Fruit fly (Drosophila melanogaster) whole organism, embryonic: ENCODE data around the gene CG7276.
A peak's percentile ranks its signal among the peaks of the same experiment; 100 is the strongest.

Experiments
- Atf-2 ChIP-seq: fragments of 200-800 bp; sonication (Bioruptor generic); optimal IDR thresholded peaks from 2 replicates; lab custom pipeline; 2016; ENCODE audit warnings: missing biosample characterization, missing genetic modification characterization
- B-H2 ChIP-seq: fragments of 200-800 bp; sonication (Bioruptor generic); optimal IDR thresholded peaks from 2 replicates; lab custom pipeline; 2018; ENCODE audit warnings: missing biosample characterization, mild to moderate bottlenecking, missing genetic modification characterization
- CG10366 ChIP-seq: fragments of 200-800 bp; sonication (Bioruptor generic); IDR thresholded peaks from 2 replicates; pipeline ENCODE4 v1.3.6; 2022; ENCODE audit warnings: missing biosample characterization, missing genetic modification characterization
- CG10543 ChIP-seq: fragments of 200-800 bp; sonication (Bioruptor generic); optimal IDR thresholded peaks from 3 replicates; lab custom pipeline; 2017; ENCODE audit warnings: missing biosample characterization, mild to moderate bottlenecking, missing genetic modification characterization, moderate library complexity
- CG11695 ChIP-seq: fragments of 200-800 bp; sonication (Bioruptor generic); IDR thresholded peaks from 3 replicates; pipeline ENCODE4 v1.3.6; 2022; ENCODE audit warnings: missing biosample characterization, missing genetic modification characterization
- CG11696 ChIP-seq: fragments of 200-800 bp; sonication (Bioruptor generic); IDR thresholded peaks from 2 replicates; pipeline ENCODE4 v1.3.6; 2022; ENCODE audit warnings: missing biosample characterization, missing genetic modification characterization
- CG12659 ChIP-seq: fragments of 200-800 bp; sonication (Bioruptor generic); optimal IDR thresholded peaks from 3 replicates; lab custom pipeline; 2017; ENCODE audit warnings: mild to moderate bottlenecking, missing biosample characterization, missing genetic modification reagents, missing genetic modification characterization
- CG14014 ChIP-seq: fragments of 200-800 bp; sonication (Bioruptor generic); IDR thresholded peaks from 2 replicates; pipeline ENCODE4 v1.3.6; 2022; ENCODE audit warnings: missing biosample characterization, missing genetic modification characterization
- CG14050 ChIP-seq: fragments of 200-800 bp; sonication (Bioruptor generic); IDR thresholded peaks from 3 replicates; pipeline ENCODE4 v1.3.6; 2022; ENCODE audit warnings: missing biosample characterization, missing genetic modification characterization
- CG17385 ChIP-seq: fragments of 200-800 bp; sonication (Bioruptor generic); optimal IDR thresholded peaks from 3 replicates; lab custom pipeline; 2018; ENCODE audit warnings: missing biosample characterization, mild to moderate bottlenecking, missing genetic modification characterization
- CG17802 ChIP-seq: fragments of 200-800 bp; sonication (Bioruptor generic); optimal IDR thresholded peaks from 2 replicates; lab custom pipeline; 2018; ENCODE audit warnings: missing biosample characterization, mild to moderate bottlenecking, missing genetic modification characterization, moderate library complexity
- CG18476 ChIP-seq: fragments of 200-800 bp; sonication (Bioruptor generic); optimal IDR thresholded peaks from 2 replicates; lab custom pipeline; 2016; ENCODE audit warnings: missing biosample characterization, mild to moderate bottlenecking, missing genetic modification characterization
- CG2199 ChIP-seq: fragments of 200-800 bp; sonication (Bioruptor generic); IDR thresholded peaks from 3 replicates; pipeline ENCODE4 v1.3.6; 2022; ENCODE audit warnings: missing biosample characterization, missing genetic modification characterization
- CG2678 ChIP-seq: fragments of 200-800 bp; sonication (Bioruptor generic); optimal IDR thresholded peaks from 3 replicates; lab custom pipeline; 2019; ENCODE audit warnings: missing biosample characterization, mild to moderate bottlenecking, missing genetic modification characterization, moderate library complexity
- CG2712 ChIP-seq: fragments of 200-800 bp; optimal IDR thresholded peaks from 3 replicates; lab custom pipeline; 2019; ENCODE audit warnings: missing biosample characterization, mild to moderate bottlenecking, missing genetic modification characterization, moderate library complexity
- CG3065 ChIP-seq: fragments of 200-800 bp; sonication (Bioruptor generic); optimal IDR thresholded peaks from 2 replicates; lab custom pipeline; 2016; ENCODE audit warnings: missing biosample characterization, missing genetic modification characterization
- CG32772 ChIP-seq: fragments of 200-800 bp; sonication (Bioruptor generic); IDR thresholded peaks from 2 replicates; pipeline ENCODE4 v1.3.6; 2022; ENCODE audit warnings: missing biosample characterization, missing genetic modification characterization
- CG3726 ChIP-seq: fragments of 200-800 bp; sonication (Bioruptor generic); IDR thresholded peaks from 3 replicates; pipeline ENCODE4, ENCODE4 v1.3.6; 2022; ENCODE audit warnings: missing biosample characterization, missing genetic modification characterization
- CG4424 ChIP-seq: fragments of 200-800 bp; sonication (Bioruptor generic); optimal IDR thresholded peaks from 3 replicates; lab custom pipeline; 2016; ENCODE audit warnings: missing biosample characterization, missing genetic modification characterization
- CG6254 ChIP-seq: fragments of 200-800 bp; sonication (Bioruptor generic); optimal IDR thresholded peaks from 3 replicates; lab custom pipeline; 2017; ENCODE audit warnings: mild to moderate bottlenecking, missing biosample characterization, missing genetic modification reagents, missing genetic modification characterization
- CG7928 ChIP-seq: fragments of 200-800 bp; sonication (Bioruptor generic); optimal IDR thresholded peaks from 2 replicates; lab custom pipeline; 2017; ENCODE audit warnings: missing biosample characterization, mild to moderate bottlenecking, missing genetic modification characterization
- CG8388 ChIP-seq: fragments of 200-800 bp; sonication (Bioruptor generic); optimal IDR thresholded peaks from 2 replicates; lab custom pipeline; 2019; ENCODE audit warnings: missing biosample characterization, mild to moderate bottlenecking, missing genetic modification characterization, moderate library complexity
- CG8478 ChIP-seq: fragments of >200 bp; optimal IDR thresholded peaks from 2 replicates; lab custom pipeline; 2018
- CG9727 ChIP-seq: fragments of 200-800 bp; sonication (Bioruptor generic); optimal IDR thresholded peaks from 3 replicates; lab custom pipeline; 2017; ENCODE audit warnings: missing biosample characterization, mild to moderate bottlenecking, missing genetic modification characterization
- CG9817 ChIP-seq: fragments of 200-800 bp; sonication (Bioruptor generic); optimal IDR thresholded peaks from 2 replicates; lab custom pipeline; 2018; ENCODE audit warnings: missing biosample characterization, mild to moderate bottlenecking, missing genetic modification characterization, moderate library complexity
- Dip2 ChIP-seq: fragments of 200-800 bp; sonication (Bioruptor generic); IDR thresholded peaks from 2 replicates; pipeline ENCODE4 v1.3.6; 2022; ENCODE audit warnings: missing biosample characterization, missing genetic modification characterization
- Drgx ChIP-seq: fragments of 200-800 bp; sonication (Bioruptor generic); IDR thresholded peaks from 2 replicates; pipeline ENCODE4 v1.3.6; 2022; ENCODE audit warnings: missing biosample characterization, missing genetic modification characterization
- HmgZ ChIP-seq: fragments of 200-800 bp; sonication (Bioruptor generic); optimal IDR thresholded peaks from 2 replicates; lab custom pipeline; 2018; ENCODE audit warnings: missing biosample characterization, mild to moderate bottlenecking, missing genetic modification characterization
- MTF-1 ChIP-seq: fragments of 200-800 bp; sonication (Bioruptor generic); optimal IDR thresholded peaks from 2 replicates; lab custom pipeline; 2018; ENCODE audit warnings: missing biosample characterization, mild to moderate bottlenecking, missing genetic modification characterization, borderline replicate concordance
- Med ChIP-seq: fragments of 200-800 bp; sonication (Bioruptor generic); peaks from one replicate; lab custom pipeline; 2016; ENCODE audit warnings: missing biosample characterization, missing genetic modification characterization, mild to moderate bottlenecking, inconsistent platforms, moderate library complexity
- Myb ChIP-seq: fragments of 200-800 bp; sonication (Bioruptor generic); optimal IDR thresholded peaks from 2 replicates; lab custom pipeline; 2016; ENCODE audit warnings: missing biosample characterization, missing genetic modification characterization
- NK7.1 ChIP-seq: fragments of 200-800 bp; sonication (Bioruptor generic); optimal IDR thresholded peaks from 3 replicates; lab custom pipeline; 2016; ENCODE audit warnings: missing biosample characterization, missing genetic modification characterization
- Oaz ChIP-seq: fragments of 200-800 bp; sonication (Bioruptor generic); IDR thresholded peaks from 2 replicates; pipeline ENCODE4 v1.3.6; 2022; ENCODE audit warnings: missing biosample characterization, missing genetic modification characterization
- Poxn ChIP-seq: fragments of 200-800 bp; sonication (Bioruptor generic); IDR thresholded peaks from 2 replicates; pipeline ENCODE4 v1.3.6; 2022; ENCODE audit warnings: missing biosample characterization, missing genetic modification characterization
- Ptx1 ChIP-seq: fragments of 200-800 bp; sonication (Bioruptor generic); IDR thresholded peaks from 2 replicates; pipeline ENCODE4 v1.3.6; 2022; ENCODE audit warnings: missing biosample characterization, missing genetic modification characterization
- Ravus ChIP-seq: fragments of 200-800 bp; sonication (Bioruptor generic); IDR thresholded peaks from 2 replicates; pipeline ENCODE4 v1.3.6; 2022; ENCODE audit warnings: missing biosample characterization, missing genetic modification characterization
- al ChIP-seq: fragments of 200-800 bp; sonication (Bioruptor generic); IDR thresholded peaks from 2 replicates; pipeline ENCODE4 v1.3.6; 2022; ENCODE audit warnings: missing biosample characterization, missing genetic modification characterization
- dpn ChIP-seq, 2 experiments: fragments of 200-800 bp; sonication (Bioruptor generic); optimal IDR thresholded peaks; 3 replicates each; lab custom pipeline; 2016; ENCODE audit warnings: missing biosample characterization in 2 of 2, missing genetic modification characterization in 2 of 2
- gsb-n ChIP-seq: fragments of 200-800 bp; sonication (Bioruptor generic); optimal IDR thresholded peaks from 3 replicates; lab custom pipeline; 2018; ENCODE audit warnings: missing biosample characterization, mild to moderate bottlenecking, missing genetic modification characterization
- her ChIP-seq: fragments of 200-800 bp; sonication (Bioruptor generic); optimal IDR thresholded peaks from 2 replicates; lab custom pipeline; 2016; ENCODE audit warnings: missing biosample characterization, missing genetic modification characterization
- klu ChIP-seq: fragments of 200-800 bp; sonication (Bioruptor generic); IDR thresholded peaks from 2 replicates; pipeline ENCODE4 v1.3.6; 2022; ENCODE audit warnings: missing biosample characterization, missing genetic modification characterization
- lola ChIP-seq, 3 experiments: fragments of >200 bp in 2 of 3; fragments of 200-800 bp in 1 of 3; sonication (Bioruptor generic) in 1 of 3; optimal IDR thresholded peaks; 2 replicates each; lab custom pipeline; 2017 to 2019; ENCODE audit warnings: missing biosample characterization in 3 of 3, missing genetic modification characterization in 3 of 3, mild to moderate bottlenecking in 1 of 3, moderate library complexity in 1 of 3
- luna ChIP-seq: fragments of 200-800 bp; sonication (Bioruptor generic); optimal IDR thresholded peaks from 2 replicates; lab custom pipeline; 2016; ENCODE audit warnings: missing biosample characterization, missing genetic modification characterization
- oc ChIP-seq: fragments of 200-800 bp; sonication (Bioruptor generic); optimal IDR thresholded peaks from 2 replicates; lab custom pipeline; 2018; ENCODE audit warnings: missing biosample characterization, mild to moderate bottlenecking, missing genetic modification characterization, moderate library complexity
- onecut ChIP-seq: fragments of 200-800 bp; sonication (Bioruptor generic); IDR thresholded peaks from 2 replicates; pipeline ENCODE4 v1.3.6; 2022; ENCODE audit warnings: missing biosample characterization, missing genetic modification characterization
- tgo ChIP-seq: fragments of 200-800 bp; sonication (Bioruptor generic); IDR thresholded peaks from 3 replicates; pipeline ENCODE4 v1.3.6; 2022; ENCODE audit warnings: missing biosample characterization, missing genetic modification characterization
- ttk ChIP-seq: fragments of 200-800 bp; sonication (Bioruptor generic); IDR thresholded peaks from 2 replicates; pipeline ENCODE4 v2.1.2; 2022; ENCODE audit warnings: missing biosample characterization, missing genetic modification characterization
- tx ChIP-seq: fragments of 200-800 bp; sonication (Bioruptor generic); optimal IDR thresholded peaks from 2 replicates; lab custom pipeline; 2016; ENCODE audit warnings: missing biosample characterization, missing genetic modification characterization
- vvl ChIP-seq: fragments of 200-800 bp; sonication (Bioruptor generic); IDR thresholded peaks from 2 replicates; pipeline ENCODE4 v1.3.6; 2022; ENCODE audit warnings: missing biosample characterization, missing genetic modification characterization
- zen2 ChIP-seq: fragments of 200-800 bp; sonication (Bioruptor generic); IDR thresholded peaks from 3 replicates; pipeline ENCODE4 v1.3.6; 2022; ENCODE audit warnings: missing biosample characterization, missing genetic modification characterization; ENCODE audit not compliant: partially characterized antibody

CG7276 gene

DNA sequence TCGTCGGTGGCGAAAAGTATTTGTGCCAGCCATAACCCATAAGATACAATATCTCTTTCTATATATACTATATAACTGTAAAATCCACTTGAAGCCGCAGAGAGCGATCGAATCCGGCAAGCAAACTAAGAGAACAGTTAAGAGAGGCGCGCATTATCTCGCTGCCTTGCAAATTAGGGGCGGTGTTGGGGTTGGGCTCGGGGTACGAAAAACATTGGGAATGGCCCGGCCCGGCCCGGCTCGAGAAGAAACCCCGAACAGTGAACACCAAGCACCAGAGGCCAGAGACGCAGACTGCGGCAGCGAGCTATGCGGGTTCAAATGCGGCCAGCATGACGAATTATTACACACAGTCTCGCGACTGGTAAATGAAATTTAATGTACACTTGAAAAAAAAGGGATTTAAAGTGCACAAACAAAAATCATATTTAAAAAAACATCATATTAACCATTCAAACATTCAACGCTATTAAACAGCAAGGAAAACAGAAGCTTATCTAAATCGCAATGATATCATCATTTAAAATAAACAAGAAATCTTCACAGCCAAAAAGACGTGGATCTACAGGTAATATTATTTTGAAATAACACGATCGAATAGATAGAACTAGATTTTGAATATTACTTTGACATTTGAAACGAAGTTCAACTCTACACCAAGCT is 34.5 kb downstream of the CG7276 start (continued):
- TF ChIP-seq CG2199 (GFP tag; lab: Robert Waterston, UW) (peak; percentile 91), CG8388 (GFP tag; lab: Kevin White, UChicago) (no peak), ttk (GFP tag; lab: Robert Waterston, UW) (peak; percentile 54), klu (GFP tag; lab: Robert Waterston, UW) (peak; percentile 27; the same call in 1 of the 2 replicates), tx (GFP tag; lab: Kevin White, UChicago) (no peak), CG14050 (GFP tag; lab: Robert Waterston, UW) (peak; percentile 9; the same call in 1 of the 3 replicates), CG3726 (GFP tag; lab: Robert Waterston, UW) (0 out of 3 replicates have a peak, but pooled peaks have one; percentile 11), NK7.1 (GFP tag; lab: Kevin White, UChicago) (no peak), CG4424 (GFP tag; lab: Kevin White, UChicago) (peak; percentile 63), CG17802 (tag; lab: Kevin White, UChicago) (no peak), onecut (GFP tag; lab: Robert Waterston, UW) (peak; percentile 23; the same call in 1 of the 2 replicates), vvl (GFP tag; lab: Robert Waterston, UW) (peak; percentile 73), CG12659 (GFP tag; lab: Kevin White, UChicago) (no peak), CG8478 (lab: Kevin White, UChicago) (no peak), Drgx (GFP tag; lab: Robert Waterston, UW) (peak; percentile 70), MTF-1 (GFP tag; lab: Kevin White, UChicago) (no peak), CG10366 (GFP tag; lab: Robert Waterston, UW) (peak; percentile 35; the same call in 1 of the 2 replicates), Med (GFP tag; lab: Kevin White, UChicago) (peak; percentile 60), Poxn (no peak), CG18476 (peak; percentile 23), al (peak; percentile 35; the same call in 1 of the 2 replicates), her (GFP tag; lab: Kevin White, UChicago) (no peak), CG2712 (tag; lab: Kevin White, UChicago) (peak; percentile 61), CG9817 (tag; lab: Kevin White, UChicago) (peak; percentile 20), CG7928 (GFP tag; lab: Kevin White, UChicago) (no peak), CG10543 (GFP tag; lab: Kevin White, UChicago) (no peak), Ptx1 (GFP tag; lab: Robert Waterston, UW) (peak; percentile 71), CG14014 (GFP tag; lab: Robert Waterston, UW) (peak; percentile 59; the same call in 1 of the 2 replicates), Myb (GFP tag; lab: Kevin White, UChicago) (peak; percentile 14), CG3065 (GFP tag; lab: Kevin White, UChicago) (no peak), HmgZ (tag; lab: Kevin White, UChicago) (peak; percentile 2), CG2678 (tag; lab: Kevin White, UChicago) (peak; percentile 67), dpn (GFP tag; optimal IDR thresholded peaks at IDR 0.05; lab: Kevin White, UChicago) (no peak), CG11696 (GFP tag; lab: Robert Waterston, UW) (no peak), CG32772 (GFP tag; lab: Robert Waterston, UW) (peak; percentile 55; the same call in 1 of the 2 replicates), oc (peak; percentile 16), Atf-2 (peak; percentile 16), Dip2 (no peak), CG6254 (peak; percentile 25), zen2 (GFP tag; lab: Robert Waterston, UW) (no peak), B-H2 (GFP tag; lab: Kevin White, UChicago) (no peak), CG9727 (GFP tag; lab: Kevin White, UChicago) (peak; percentile 68), lola (GFP tag; optimal IDR thresholded peaks at IDR 0.05; lab: Kevin White, UChicago) (peak in 1 of 3 experiments; percentile 42), luna (GFP tag; lab: Kevin White, UChicago) (no peak), CG17385 (GFP tag; lab: Kevin White, UChicago) (no peak), Oaz (GFP tag; lab: Robert Waterston, UW) (0 out of 2 replicates have a peak, but pooled peaks have one; percentile 15), Ravus (GFP tag; lab: Robert Waterston, UW) (no peak), tgo (peak; percentile 63), CG11695 (GFP tag; lab: Robert Waterston, UW) (peak; percentile 39; the same call in 1 of the 3 replicates), gsb-n (tag; lab: Kevin White, UChicago) (peak; percentile 73)
